Worm (Caenorhabditis elegans) whole organism, L1 larva: ENCODE results near the gene F44E2.8.

Source experiments
- C04F5.9 ChIP-seq: sonication (generic microtip); optimal IDR thresholded peaks from 2 replicates; lab custom pipeline; 2016; ENCODE audit warnings: missing genetic modification characterization, missing compliant biosample characterization
- C16A3.4 ChIP-seq: fragments of 150-350 bp; optimal IDR thresholded peaks from 2 replicates; lab custom pipeline; 2014; ENCODE audit warnings: missing biosample characterization, missing genetic modification characterization
- C34B4.2 ChIP-seq: sonication (generic microtip); optimal IDR thresholded peaks from 2 replicates; lab custom pipeline; 2017; ENCODE audit warnings: mild to moderate bottlenecking, missing genetic modification characterization, missing compliant biosample characterization
- F16B12.6 ChIP-seq: fragments of 150-350 bp; optimal IDR thresholded peaks from 2 replicates; lab custom pipeline; 2014; ENCODE audit warnings: missing biosample characterization, missing genetic modification characterization
- aly-2 ChIP-seq: fragments of 150-350 bp; optimal IDR thresholded peaks from 2 replicates; lab custom pipeline; 2014; ENCODE audit warnings: missing biosample characterization, missing genetic modification characterization
- ama-1 ChIP-seq: fragments of 150-350 bp; optimal IDR thresholded peaks from 2 replicates; lab custom pipeline; 2014
- blmp-1 ChIP-seq: fragments of 150-350 bp; optimal IDR thresholded peaks from 2 replicates; lab custom pipeline; 2014; ENCODE audit warnings: missing biosample characterization, missing genetic modification characterization
- ceh-63 ChIP-seq: fragments of 200-800 bp; sonication (Bioruptor generic); optimal IDR thresholded peaks from 2 replicates; lab custom pipeline; 2018; ENCODE audit warnings: mild to moderate bottlenecking, missing genetic modification characterization, missing compliant biosample characterization
- ceh-82 ChIP-seq, 3 experiments: fragments of 150-350 bp in 1 of 3; sonication (generic microtip) in 2 of 3; optimal IDR thresholded peaks; 2 replicates each; lab custom pipeline; 2014 to 2017; ENCODE audit warnings: missing biosample characterization in 3 of 3, missing genetic modification characterization in 3 of 3
- ceh-90 ChIP-seq: sonication (generic microtip); optimal IDR thresholded peaks from 2 replicates; lab custom pipeline; 2016; ENCODE audit warnings: missing genetic modification characterization, missing compliant biosample characterization
- ces-1 ChIP-seq: fragments of 150-350 bp; optimal IDR thresholded peaks from 2 replicates; lab custom pipeline; 2014; ENCODE audit warnings: missing biosample characterization, missing genetic modification reagents, missing genetic modification characterization
- dpl-1 ChIP-seq, 3 experiments: fragments of 150-350 bp in 2 of 3; sonication (generic microtip) in 1 of 3; optimal IDR thresholded peaks; 2 replicates each; lab custom pipeline; 2014 to 2017; ENCODE audit warnings: missing biosample characterization in 3 of 3, missing genetic modification characterization in 3 of 3, missing genetic modification reagents in 3 of 3
- dsc-1 ChIP-seq: sonication (generic microtip); optimal IDR thresholded peaks from 2 replicates; lab custom pipeline; 2016; ENCODE audit warnings: mild to moderate bottlenecking, missing genetic modification characterization, missing compliant biosample characterization
- egl-13 ChIP-seq: sonication (generic microtip); optimal IDR thresholded peaks from 2 replicates; lab custom pipeline; 2016; ENCODE audit warnings: missing genotype, missing genetic modification reagents, missing genetic modification characterization, missing compliant biosample characterization
- egl-27 ChIP-seq, 2 experiments: fragments of 150-350 bp in 1 of 2; sonication (generic microtip); optimal IDR thresholded peaks; 3 replicates each; lab custom pipeline; 2017 to 2018; ENCODE audit warnings: missing biosample characterization in 2 of 2, missing genetic modification characterization in 2 of 2, missing genetic modification reagents in 2 of 2
- fkh-10 ChIP-seq: sonication (generic microtip); optimal IDR thresholded peaks from 2 replicates; lab custom pipeline; 2017; ENCODE audit warnings: missing biosample characterization, missing genetic modification reagents, missing genetic modification characterization
- fkh-8 ChIP-seq: sonication (generic microtip); optimal IDR thresholded peaks from 2 replicates; lab custom pipeline; 2016; ENCODE audit warnings: mild to moderate bottlenecking, missing genetic modification characterization, missing compliant biosample characterization
- hlh-17 ChIP-seq: fragments of 200-800 bp; sonication (Bioruptor generic); optimal IDR thresholded peaks from 2 replicates; lab custom pipeline; 2018; ENCODE audit warnings: missing genetic modification characterization, mild to moderate bottlenecking, missing compliant biosample characterization, moderate library complexity, borderline replicate concordance
- irx-1 ChIP-seq: sonication (generic microtip); optimal IDR thresholded peaks from 2 replicates; lab custom pipeline; 2016; ENCODE audit warnings: missing genetic modification characterization, missing compliant biosample characterization
- jun-1 ChIP-seq: fragments of 150-350 bp; optimal IDR thresholded peaks from 2 replicates; lab custom pipeline; 2014; ENCODE audit warnings: missing biosample characterization, missing genetic modification reagents, missing genetic modification characterization
- lin-13 ChIP-seq: fragments of 150-350 bp; optimal IDR thresholded peaks from 2 replicates; lab custom pipeline; 2014; ENCODE audit warnings: missing biosample characterization, missing genetic modification reagents, missing genetic modification characterization
- lin-14 ChIP-seq: fragments of 200-800 bp; sonication (Bioruptor generic); optimal IDR thresholded peaks from 2 replicates; lab custom pipeline; 2018; ENCODE audit warnings: mild to moderate bottlenecking, missing genetic modification characterization, moderate library complexity, missing compliant biosample characterization
- lin-39 ChIP-seq: fragments of 150-350 bp; optimal IDR thresholded peaks from 2 replicates; lab custom pipeline; 2014; ENCODE audit warnings: missing biosample characterization, missing genetic modification reagents, missing genetic modification characterization
- lsy-2 ChIP-seq, 2 experiments: fragments of 150-350 bp; optimal IDR thresholded peaks; 2 replicates each; lab custom pipeline; 2014; ENCODE audit warnings: missing biosample characterization in 2 of 2, missing genetic modification characterization in 2 of 2
- mab-9 ChIP-seq: fragments of 200-800 bp; sonication (Bioruptor generic); IDR thresholded peaks from 2 replicates; pipeline ENCODE4 v1.3.6; 2022; ENCODE audit warnings: missing genetic modification reagents, missing genetic modification characterization, missing compliant biosample characterization
- mef-2 ChIP-seq: fragments of 150-350 bp; optimal IDR thresholded peaks from 2 replicates; lab custom pipeline; 2014; ENCODE audit warnings: missing biosample characterization, missing genetic modification characterization
- mep-1 ChIP-seq: fragments of 150-350 bp; optimal IDR thresholded peaks from 2 replicates; lab custom pipeline; 2014; ENCODE audit warnings: missing biosample characterization, missing genetic modification characterization
- nhr-19 ChIP-seq: fragments of 200-800 bp; sonication (Bioruptor generic); conservative IDR thresholded peaks from 2 replicates; pipeline ENCODE4 v1.3.6; 2022; ENCODE audit warnings: missing genetic modification characterization, missing compliant biosample characterization
- nhr-47 ChIP-seq: sonication (generic microtip); optimal IDR thresholded peaks from 2 replicates; lab custom pipeline; 2016; ENCODE audit warnings: mild to moderate bottlenecking, missing genetic modification characterization, moderate library complexity, missing compliant biosample characterization
- nhr-71 ChIP-seq: sonication (generic microtip); optimal IDR thresholded peaks from 2 replicates; lab custom pipeline; 2016; ENCODE audit warnings: mild to moderate bottlenecking, missing genetic modification characterization, moderate library complexity, missing compliant biosample characterization
- nhr-84 ChIP-seq: sonication (generic microtip); optimal IDR thresholded peaks from 2 replicates; lab custom pipeline; 2017; ENCODE audit warnings: missing biosample characterization, missing genetic modification characterization
- nhr-90 ChIP-seq: sonication (generic microtip); optimal IDR thresholded peaks from 2 replicates; lab custom pipeline; 2016; ENCODE audit warnings: mild to moderate bottlenecking, missing genetic modification characterization, missing compliant biosample characterization; ENCODE audit not compliant: poor library complexity
- pag-3 ChIP-seq: sonication (generic microtip); optimal IDR thresholded peaks from 2 replicates; lab custom pipeline; 2017; ENCODE audit warnings: missing genetic modification characterization, mild to moderate bottlenecking, missing compliant biosample characterization, antibody characterized with exemption, borderline replicate concordance; ENCODE audit not compliant: insufficient read depth
- pax-3 ChIP-seq: fragments of 200-800 bp; sonication (Bioruptor generic); optimal IDR thresholded peaks from 2 replicates; lab custom pipeline; 2018; ENCODE audit warnings: mild to moderate bottlenecking, missing genetic modification characterization, moderate library complexity, missing compliant biosample characterization
- rnt-1 ChIP-seq: sonication (generic microtip); optimal IDR thresholded peaks from 2 replicates; lab custom pipeline; 2016; ENCODE audit warnings: mild to moderate bottlenecking, missing genetic modification characterization, moderate library complexity, missing compliant biosample characterization
- snpc-4 ChIP-seq: fragments of 150-350 bp; optimal IDR thresholded peaks from 2 replicates; lab custom pipeline; 2014; ENCODE audit warnings: missing biosample characterization, missing genetic modification characterization
- snu-23 ChIP-seq: sonication (generic microtip); optimal IDR thresholded peaks from 2 replicates; lab custom pipeline; 2016; ENCODE audit warnings: missing genetic modification characterization, missing compliant biosample characterization
- sox-4 ChIP-seq: sonication (generic microtip); optimal IDR thresholded peaks from 2 replicates; lab custom pipeline; 2016; ENCODE audit warnings: missing genetic modification characterization, missing compliant biosample characterization
- sptf-1 ChIP-seq: fragments of 150-350 bp; optimal IDR thresholded peaks from 2 replicates; lab custom pipeline; 2014; ENCODE audit warnings: missing biosample characterization, missing genetic modification characterization
- swsn-7 ChIP-seq: sonication (generic microtip); optimal IDR thresholded peaks from 2 replicates; lab custom pipeline; 2016; ENCODE audit warnings: missing genetic modification characterization, missing compliant biosample characterization
- tbx-2 ChIP-seq: sonication (generic microtip); optimal IDR thresholded peaks from 2 replicates; lab custom pipeline; 2016; ENCODE audit warnings: missing genetic modification characterization, missing compliant biosample characterization
- unc-130 ChIP-seq: fragments of 150-350 bp; optimal IDR thresholded peaks from 2 replicates; lab custom pipeline; 2017; ENCODE audit warnings: missing biosample characterization, missing genetic modification characterization, inconsistent platforms
- unc-30 ChIP-seq: sonication (generic microtip); optimal IDR thresholded peaks from 2 replicates; lab custom pipeline; 2017; ENCODE audit warnings: missing biosample characterization, missing genetic modification characterization
- unc-86 ChIP-seq: sonication (generic microtip); optimal IDR thresholded peaks from 2 replicates; lab custom pipeline; 2016; ENCODE audit warnings: missing genetic modification characterization, missing compliant biosample characterization
- xbp-1 ChIP-seq: sonication (generic microtip); optimal IDR thresholded peaks from 2 replicates; lab custom pipeline; 2016; ENCODE audit warnings: missing genetic modification characterization, missing compliant biosample characterization
- ztf-11 ChIP-seq, 2 experiments: sonication (generic microtip); optimal IDR thresholded peaks; 2 replicates each; lab custom pipeline; 2016 to 2017; ENCODE audit warnings: missing genetic modification characterization in 2 of 2, missing biosample characterization in 1 of 2, missing compliant biosample characterization in 1 of 2
- ztf-4 ChIP-seq: fragments of 150-350 bp; optimal IDR thresholded peaks from 2 replicates; lab custom pipeline; 2014; ENCODE audit warnings: missing biosample characterization, missing genetic modification characterization

F44E2.8 gene

ce11 chrIII:8873990-8874668, 24.5 kb upstream of the F44E2.8 start (continued):
- TF ChIP-seq snpc-4 (tag; lab: Kevin White, UChicago), result peak; percentile 25
- peak; percentile 68 for TF ChIP-seq dsc-1 (tag; lab: Kevin White, UChicago)
- TF ChIP-seq jun-1 (tag; lab: Kevin White, UChicago), result peak; percentile 66
- TF ChIP-seq C04F5.9 (tag; lab: Kevin White, UChicago), result peak; percentile 59
- peak; percentile 78 for TF ChIP-seq nhr-19 (GFP tag; lab: Robert Waterston, UW)
- TF ChIP-seq ztf-4 (tag; lab: Kevin White, UChicago), result peak; percentile 64
- TF ChIP-seq ceh-63 (GFP tag; lab: Kevin White, UChicago), result no peak
- no peak for TF ChIP-seq pax-3 (tag; lab: Kevin White, UChicago)
- no peak for TF ChIP-seq nhr-84 (tag; lab: Kevin White, UChicago)
- TF ChIP-seq unc-30, result no peak
- peak; percentile 82 for TF ChIP-seq rnt-1 (tag; lab: Kevin White, UChicago)
- peak; percentile 71 to 84 (median 74) for TF ChIP-seq ceh-82 (tag; optimal IDR thresholded peaks at IDR 0.05; lab: Kevin White, UChicago)
- TF ChIP-seq sptf-1 (tag; lab: Kevin White, UChicago), result no peak
- peak; percentile 74 to 88 for TF ChIP-seq lsy-2 (tag; optimal IDR thresholded peaks at IDR 0.05; lab: Kevin White, UChicago)
- peak; percentile 32; the same call in 1 of the 2 replicates for TF ChIP-seq mab-9 (GFP tag; lab: Robert Waterston, UW)
- no peak for TF ChIP-seq ceh-90 (tag; lab: Kevin White, UChicago)
- TF ChIP-seq xbp-1 (tag; lab: Kevin White, UChicago), result peak; percentile 66
- peak; percentile 85 for TF ChIP-seq nhr-47
- peak in 1 of 2 experiments; percentile 82 for TF ChIP-seq ztf-11 (tag; optimal IDR thresholded peaks at IDR 0.05; lab: Kevin White, UChicago)
- peak; percentile 70 for TF ChIP-seq lin-39 (tag; lab: Kevin White, UChicago)
- TF ChIP-seq mep-1 (tag; lab: Kevin White, UChicago), result peak; percentile 57
- peak; percentile 72 for TF ChIP-seq mef-2
- peak; percentile 28 for TF ChIP-seq aly-2
- TF ChIP-seq fkh-8, result peak; percentile 81
- TF ChIP-seq lin-13, result no peak
- peak; percentile 84 for TF ChIP-seq tbx-2 (tag; lab: Kevin White, UChicago)
- peak; percentile 71 for TF ChIP-seq ama-1 (lab: Kevin White, UChicago)
- peak; percentile 61 for TF ChIP-seq egl-13 (tag; lab: Kevin White, UChicago)
- TF ChIP-seq irx-1 (tag; lab: Kevin White, UChicago), result peak; percentile 54
- TF ChIP-seq C16A3.4 (tag; lab: Kevin White, UChicago), result peak; percentile 74
- peak; percentile 94 for TF ChIP-seq snu-23 (GFP tag; lab: Kevin White, UChicago)
- peak; percentile 70 for TF ChIP-seq fkh-10 (GFP tag; lab: Kevin White, UChicago)
- TF ChIP-seq sox-4 (tag; lab: Kevin White, UChicago), result peak; percentile 13
- no peak for TF ChIP-seq hlh-17 (GFP tag; lab: Kevin White, UChicago)
- peak; percentile 88 for TF ChIP-seq unc-86 (tag; lab: Kevin White, UChicago)
- TF ChIP-seq dpl-1 (GFP tag; optimal IDR thresholded peaks at IDR 0.05; lab: Kevin White, UChicago), result peak; percentile 43 to 53 (median 51)
- no peak for TF ChIP-seq nhr-90 (tag; lab: Kevin White, UChicago)
- peak in 1 of 2 experiments; percentile 35 for TF ChIP-seq egl-27 (tag; optimal IDR thresholded peaks at IDR 0.05; lab: Kevin White, UChicago)
- TF ChIP-seq blmp-1 (tag; lab: Kevin White, UChicago), result peak; percentile 42
- peak; percentile 21 for TF ChIP-seq F16B12.6 (tag; lab: Kevin White, UChicago)
- TF ChIP-seq nhr-71 (tag; lab: Kevin White, UChicago), result peak; percentile 92
- no peak for TF ChIP-seq ces-1 (GFP tag; lab: Kevin White, UChicago)
- TF ChIP-seq unc-130 (tag; lab: Kevin White, UChicago), result no peak
- peak; percentile 97 for TF ChIP-seq lin-14 (GFP tag; lab: Kevin White, UChicago)
- TF ChIP-seq swsn-7 (tag; lab: Kevin White, UChicago), result peak; percentile 88
- TF ChIP-seq pag-3 (tag; lab: Kevin White, UChicago), result no peak
- TF ChIP-seq C34B4.2, result peak; percentile 59
